Worm (Caenorhabditis elegans) whole organism, L4 larva: Measurements from ENCODE around the gene F56H11.2.
A peak's percentile ranks its signal among the peaks of the same experiment; 100 is the strongest.

Experiments
- D1046.2 ChIP-seq: fragments of 200-800 bp; sonication (Bioruptor generic); IDR thresholded peaks from 2 replicates; pipeline ENCODE4 v1.3.6; 2022; ENCODE audit warnings: missing genetic modification characterization, missing compliant biosample characterization
- F37D6.2 ChIP-seq: sonication (generic microtip); optimal IDR thresholded peaks from 2 replicates; lab custom pipeline; 2016; ENCODE audit warnings: mild to moderate bottlenecking, missing genetic modification characterization, missing compliant biosample characterization
- F49E8.2 ChIP-seq: sonication (generic microtip); optimal IDR thresholded peaks from 2 replicates; lab custom pipeline; 2016; ENCODE audit warnings: missing compliant biosample characterization, mild to moderate bottlenecking, missing genetic modification characterization, borderline replicate concordance
- T20F7.1 ChIP-seq: fragments of 200-800 bp; sonication (Bioruptor generic); optimal IDR thresholded peaks from 2 replicates; lab custom pipeline; 2018; ENCODE audit warnings: mild to moderate bottlenecking, missing genetic modification characterization, missing compliant biosample characterization
- T26A8.4 ChIP-seq: fragments of 200-800 bp; sonication (Bioruptor generic); IDR thresholded peaks from 2 replicates; pipeline ENCODE4 v1.3.6; 2022; ENCODE audit warnings: missing genetic modification characterization, missing compliant biosample characterization
- Y105C5A.15 ChIP-seq: fragments of 200-800 bp; sonication (Bioruptor generic); IDR thresholded peaks from 2 replicates; pipeline ENCODE4 v1.3.6; 2022; ENCODE audit warnings: missing genetic modification characterization, missing compliant biosample characterization
- ZK337.2 ChIP-seq: fragments of 200-800 bp; sonication (Bioruptor generic); IDR thresholded peaks from 2 replicates; pipeline ENCODE4 v1.3.6; 2022; ENCODE audit warnings: missing genetic modification reagents, missing genetic modification characterization, missing compliant biosample characterization
- ama-1 ChIP-seq: fragments of 150-350 bp; optimal IDR thresholded peaks from 2 replicates; lab custom pipeline; 2014; ENCODE audit warnings: inconsistent platforms, mixed read lengths
- ceh-28 ChIP-seq: fragments of 150-350 bp; optimal IDR thresholded peaks from 2 replicates; lab custom pipeline; 2014; ENCODE audit warnings: missing biosample characterization, missing genetic modification reagents, missing genetic modification characterization
- ces-1 ChIP-seq: fragments of 150-350 bp; sonication (generic microtip); optimal IDR thresholded peaks from 4 replicates; lab custom pipeline; 2014; ENCODE audit warnings: missing biosample characterization, missing genetic modification reagents, missing genetic modification characterization
- cey-2 ChIP-seq: sonication (generic microtip); optimal IDR thresholded peaks from 3 replicates; lab custom pipeline; 2017; ENCODE audit warnings: missing genetic modification characterization, mild to moderate bottlenecking, missing compliant biosample characterization, antibody characterized with exemption, borderline replicate concordance; ENCODE audit not compliant: insufficient read depth
- daf-12 ChIP-seq: fragments of 150-350 bp; optimal IDR thresholded peaks from 2 replicates; lab custom pipeline; 2014; ENCODE audit warnings: missing biosample characterization, missing genetic modification reagents, missing genetic modification characterization
- daf-19 ChIP-seq: fragments of 200-800 bp; sonication (Bioruptor generic); conservative IDR thresholded peaks from 2 replicates; pipeline ENCODE4 v1.3.6; 2022; ENCODE audit warnings: missing genetic modification characterization, missing compliant biosample characterization
- dmd-8 ChIP-seq: fragments of 200-800 bp; sonication (Bioruptor generic); IDR thresholded peaks from 2 replicates; pipeline ENCODE4 v1.3.6; 2022; ENCODE audit warnings: missing genetic modification characterization, missing compliant biosample characterization
- dmd-9 ChIP-seq: fragments of 200-800 bp; sonication (Bioruptor generic); IDR thresholded peaks from 2 replicates; pipeline ENCODE4 v1.3.6; 2022; ENCODE audit warnings: missing genetic modification reagents, missing genetic modification characterization, missing compliant biosample characterization
- dpl-1 ChIP-seq: fragments of 150-350 bp; optimal IDR thresholded peaks from 2 replicates; lab custom pipeline; 2014; ENCODE audit warnings: missing biosample characterization, missing genetic modification reagents, missing genetic modification characterization
- duxl-1 ChIP-seq: sonication (generic microtip); optimal IDR thresholded peaks from 2 replicates; lab custom pipeline; 2016; ENCODE audit warnings: mild to moderate bottlenecking, missing genetic modification characterization, moderate library complexity, missing compliant biosample characterization; ENCODE audit not compliant: poor library complexity
- dve-1 ChIP-seq: sonication (generic microtip); optimal IDR thresholded peaks from 2 replicates; lab custom pipeline; 2017; ENCODE audit warnings: antibody characterized with exemption, mild to moderate bottlenecking, missing genetic modification characterization, missing compliant biosample characterization; ENCODE audit not compliant: insufficient read depth
- gei-8 ChIP-seq: fragments of 200-800 bp; sonication (Bioruptor generic); optimal IDR thresholded peaks from 2 replicates; lab custom pipeline; 2018; ENCODE audit warnings: mild to moderate bottlenecking, missing genetic modification characterization, missing compliant biosample characterization
- hlh-30 ChIP-seq: sonication (generic microtip); optimal IDR thresholded peaks from 2 replicates; lab custom pipeline; 2017; ENCODE audit warnings: antibody characterized with exemption, mild to moderate bottlenecking, missing genetic modification characterization, missing compliant biosample characterization; ENCODE audit not compliant: insufficient read depth
- hmg-1.1 ChIP-seq: fragments of 200-800 bp; sonication (Bioruptor generic); IDR thresholded peaks from 2 replicates; pipeline ENCODE4 v1.3.6; 2022; ENCODE audit warnings: missing genetic modification reagents, missing genetic modification characterization, missing compliant biosample characterization
- jun-1 ChIP-seq: fragments of 150-350 bp; optimal IDR thresholded peaks from 2 replicates; lab custom pipeline; 2014; ENCODE audit warnings: missing biosample characterization, missing genetic modification reagents, missing genetic modification characterization
- lim-7 ChIP-seq: fragments of 200-800 bp; sonication (Bioruptor generic); IDR thresholded peaks from 2 replicates; pipeline ENCODE4 v1.3.6; 2022; ENCODE audit warnings: missing genetic modification characterization, missing compliant biosample characterization
- lin-1 ChIP-seq: fragments of 200-800 bp; sonication (Bioruptor generic); IDR thresholded peaks from 2 replicates; pipeline ENCODE4 v1.3.6; 2022; ENCODE audit warnings: missing genetic modification reagents, missing genetic modification characterization, missing compliant biosample characterization
- lin-15B ChIP-seq: fragments of 150-350 bp; sonication (generic microtip); optimal IDR thresholded peaks from 3 replicates; lab custom pipeline; 2014; ENCODE audit warnings: missing biosample characterization, missing genetic modification characterization
- madf-9 ChIP-seq: fragments of 200-800 bp; sonication (Bioruptor generic); conservative IDR thresholded peaks from 2 replicates; pipeline ENCODE4 v1.3.6; 2022; ENCODE audit warnings: missing genetic modification reagents, missing genetic modification characterization, missing compliant biosample characterization
- mdl-1 ChIP-seq, 2 experiments: fragments of 150-350 bp in 1 of 2; sonication (generic microtip) in 1 of 2; optimal IDR thresholded peaks; 2 replicates each; lab custom pipeline; 2014 to 2017; ENCODE audit warnings: missing biosample characterization in 2 of 2, missing genetic modification characterization in 2 of 2
- mdt-29 ChIP-seq: fragments of 200-800 bp; sonication (Bioruptor generic); IDR thresholded peaks from 2 replicates; pipeline ENCODE4 v1.3.6; 2022; ENCODE audit warnings: missing genetic modification reagents, missing genetic modification characterization, missing compliant biosample characterization
- mep-1 ChIP-seq: fragments of 150-350 bp; sonication (generic microtip); optimal IDR thresholded peaks from 3 replicates; lab custom pipeline; 2014; ENCODE audit warnings: missing biosample characterization, missing genetic modification characterization
- mes-2 ChIP-seq: sonication (generic microtip); optimal IDR thresholded peaks from 2 replicates; lab custom pipeline; 2016; ENCODE audit warnings: missing genotype, mild to moderate bottlenecking, missing genetic modification characterization, missing compliant biosample characterization; ENCODE audit not compliant: poor library complexity, severe bottlenecking
- mxl-3 ChIP-seq: fragments of 200-800 bp; sonication (Bioruptor generic); optimal IDR thresholded peaks from 2 replicates; lab custom pipeline; 2018; ENCODE audit warnings: mild to moderate bottlenecking, missing genetic modification characterization, missing compliant biosample characterization
- nhr-11 ChIP-seq: fragments of 150-350 bp; optimal IDR thresholded peaks from 2 replicates; lab custom pipeline; 2014; ENCODE audit warnings: missing biosample characterization, missing genetic modification characterization
- nhr-25 ChIP-seq: sonication (generic microtip); optimal IDR thresholded peaks from 2 replicates; lab custom pipeline; 2017; ENCODE audit warnings: missing genetic modification characterization, mild to moderate bottlenecking, missing compliant biosample characterization, antibody characterized with exemption, moderate library complexity, borderline replicate concordance; ENCODE audit not compliant: insufficient read depth
- nhr-28 ChIP-seq: fragments of 150-350 bp; optimal IDR thresholded peaks from 2 replicates; lab custom pipeline; 2014; ENCODE audit warnings: missing biosample characterization, missing genetic modification characterization
- php-3 ChIP-seq: fragments of 200-800 bp; sonication (Bioruptor generic); IDR thresholded peaks from 2 replicates; pipeline ENCODE4 v1.3.6; 2022; ENCODE audit warnings: missing genetic modification reagents, missing genetic modification characterization, missing compliant biosample characterization
- pqm-1 ChIP-seq: sonication (generic microtip); optimal IDR thresholded peaks from 2 replicates; lab custom pipeline; 2017; ENCODE audit warnings: missing biosample characterization, missing genetic modification characterization
- saeg-2 ChIP-seq: fragments of 200-800 bp; sonication (Bioruptor generic); IDR thresholded peaks from 2 replicates; pipeline ENCODE4 v1.3.6; 2022; ENCODE audit warnings: missing genetic modification reagents, missing genetic modification characterization, missing compliant biosample characterization
- set-16 ChIP-seq: fragments of 200-800 bp; sonication (Bioruptor generic); IDR thresholded peaks from 2 replicates; pipeline ENCODE4 v1.3.6; 2022; ENCODE audit warnings: missing genetic modification reagents, missing genetic modification characterization, missing compliant biosample characterization
- skn-1 ChIP-seq: fragments of 150-350 bp; optimal IDR thresholded peaks from 2 replicates; lab custom pipeline; 2014; ENCODE audit warnings: missing biosample characterization, missing genetic modification characterization
- snpc-4 ChIP-seq: fragments of 150-350 bp; optimal IDR thresholded peaks from 2 replicates; lab custom pipeline; 2014; ENCODE audit warnings: missing biosample characterization, missing genetic modification characterization
- spr-1 ChIP-seq: sonication (generic microtip); optimal IDR thresholded peaks from 2 replicates; lab custom pipeline; 2016; ENCODE audit warnings: mild to moderate bottlenecking, missing genetic modification characterization, missing compliant biosample characterization
- spr-3 ChIP-seq: fragments of 200-800 bp; sonication (Bioruptor generic); optimal IDR thresholded peaks from 2 replicates; lab custom pipeline; 2018; ENCODE audit warnings: mild to moderate bottlenecking, missing genetic modification characterization, missing compliant biosample characterization
- tag-97 ChIP-seq: fragments of 200-800 bp; sonication (Bioruptor generic); IDR thresholded peaks from 2 replicates; pipeline ENCODE4 v1.3.6; 2022; ENCODE audit warnings: missing genetic modification characterization, missing compliant biosample characterization
- unc-39 ChIP-seq: sonication (generic microtip); optimal IDR thresholded peaks from 2 replicates; lab custom pipeline; 2017; ENCODE audit warnings: missing biosample characterization, missing genetic modification characterization
- unc-62 ChIP-seq, 3 experiments: fragments of 150-350 bp in 1 of 3; sonication (generic microtip); optimal IDR thresholded peaks in 2 of 3; peaks in 1 of 3; 1 replicate in 1 of 3; 2 replicates in 2 of 3; lab custom pipeline; 2014 to 2017; ENCODE audit warnings: missing biosample characterization in 3 of 3, missing genetic modification characterization in 3 of 3, missing genetic modification reagents in 3 of 3, missing genotype in 1 of 3
- zag-1 ChIP-seq: fragments of 150-350 bp; optimal IDR thresholded peaks from 2 replicates; lab custom pipeline; 2014; ENCODE audit warnings: missing biosample characterization, missing genetic modification characterization
- zfp-2 ChIP-seq: sonication (generic microtip); optimal IDR thresholded peaks from 2 replicates; lab custom pipeline; 2016; ENCODE audit warnings: mild to moderate bottlenecking, missing genetic modification characterization, missing compliant biosample characterization
- zip-11 ChIP-seq: fragments of 200-800 bp; sonication (Bioruptor generic); IDR thresholded peaks from 2 replicates; pipeline ENCODE4 v1.3.6; 2022; ENCODE audit warnings: missing genetic modification characterization, missing compliant biosample characterization
- zip-2 ChIP-seq: fragments of 150-350 bp; optimal IDR thresholded peaks from 2 replicates; lab custom pipeline; 2014; ENCODE audit warnings: missing biosample characterization, missing genetic modification characterization
- ztf-7 ChIP-seq: fragments of 150-350 bp; optimal IDR thresholded peaks from 2 replicates; lab custom pipeline; 2014; ENCODE audit warnings: missing biosample characterization, missing genetic modification characterization

The F56H11.2 gene

ce11 chrIV:9534342-9534741, 1.4 kb upstream of the F56H11.2 start (continued):
- no peak for TF ChIP-seq ces-1 (GFP tag; lab: Kevin White, UChicago)
- no peak for TF ChIP-seq gei-8 (GFP tag; lab: Kevin White, UChicago)
- no peak for TF ChIP-seq nhr-11 (tag; lab: Kevin White, UChicago)
- TF ChIP-seq php-3 (GFP tag; lab: Robert Waterston, UW), result no peak
- peak in 1 of 2 experiments; percentile 93 for TF ChIP-seq unc-62 (GFP tag; optimal IDR thresholded peaks at IDR 0.05 in 1 of 2; lab: Kevin White, UChicago)
- no peak for TF ChIP-seq unc-62 (tag; optimal IDR thresholded peaks at IDR 0.05; lab: Kevin White, UChicago)
- TF ChIP-seq daf-12 (tag; lab: Kevin White, UChicago), result no peak
- no peak for TF ChIP-seq skn-1 (tag; lab: Kevin White, UChicago)
- TF ChIP-seq zip-2 (tag; lab: Kevin White, UChicago), result no peak
- peak; percentile 58 for TF ChIP-seq mep-1
- no peak for TF ChIP-seq saeg-2 (GFP tag; lab: Robert Waterston, UW)
- TF ChIP-seq madf-9 (GFP tag; lab: Robert Waterston, UW), result no peak
- no peak for TF ChIP-seq spr-1 (tag; lab: Kevin White, UChicago)
- TF ChIP-seq set-16 (GFP tag; lab: Robert Waterston, UW), result no peak
- TF ChIP-seq ZK337.2, result no peak
- TF ChIP-seq ztf-7, result no peak
- TF ChIP-seq ama-1 (lab: Kevin White, UChicago), result no peak
- no peak for TF ChIP-seq T26A8.4 (GFP tag; lab: Robert Waterston, UW)
- no peak for TF ChIP-seq mdt-29 (GFP tag; lab: Robert Waterston, UW)
- TF ChIP-seq cey-2, result no peak
- no peak for TF ChIP-seq lim-7 (GFP tag; lab: Robert Waterston, UW)
- TF ChIP-seq lin-15B (tag; lab: Kevin White, UChicago), result no peak
- no peak for TF ChIP-seq pqm-1
- TF ChIP-seq zag-1, result no peak
- no peak for TF ChIP-seq unc-39 (tag; lab: Kevin White, UChicago)
- peak; percentile 63 for TF ChIP-seq dve-1 (tag; lab: Kevin White, UChicago)
- peak; percentile 59 for TF ChIP-seq nhr-28 (tag; lab: Kevin White, UChicago)
- no peak for TF ChIP-seq D1046.2 (GFP tag; lab: Robert Waterston, UW)
- no peak for TF ChIP-seq T20F7.1
- TF ChIP-seq hmg-1.1, result no peak
- TF ChIP-seq F49E8.2 (tag; lab: Kevin White, UChicago), result no peak
- no peak for TF ChIP-seq ceh-28 (tag; lab: Kevin White, UChicago)
- TF ChIP-seq jun-1 (tag; lab: Kevin White, UChicago), result no peak
- TF ChIP-seq duxl-1, result no peak
- TF ChIP-seq hlh-30, result peak; percentile 89
- no peak for TF ChIP-seq zip-11 (GFP tag; lab: Robert Waterston, UW)
- no peak for TF ChIP-seq snpc-4 (tag; lab: Kevin White, UChicago)
- TF ChIP-seq mxl-3 (GFP tag; lab: Kevin White, UChicago), result peak; percentile 10
- no peak for TF ChIP-seq Y105C5A.15 (GFP tag; lab: Robert Waterston, UW)
- TF ChIP-seq daf-19, result no peak

- no peak for TF ChIP-seq zag-1
- TF ChIP-seq zip-2 (tag; lab: Kevin White, UChicago), result no peak
- no peak for TF ChIP-seq daf-19
- no peak for TF ChIP-seq dmd-9 (GFP tag; lab: Robert Waterston, UW)
- TF ChIP-seq unc-62 (GFP tag; optimal IDR thresholded peaks at IDR 0.05 in 1 of 2; lab: Kevin White, UChicago), result peak in 1 of 2 experiments; percentile 39
- no peak for TF ChIP-seq unc-62 (tag; optimal IDR thresholded peaks at IDR 0.05; lab: Kevin White, UChicago)
- no peak for TF ChIP-seq dpl-1 (GFP tag; lab: Kevin White, UChicago)
- TF ChIP-seq php-3 (GFP tag; lab: Robert Waterston, UW), result no peak
- TF ChIP-seq F37D6.2 (tag; lab: Kevin White, UChicago), result no peak
- no peak for TF ChIP-seq tag-97 (GFP tag; lab: Robert Waterston, UW)
- peak; percentile 55 for TF ChIP-seq spr-3 (GFP tag; lab: Kevin White, UChicago)
- TF ChIP-seq lin-1 (GFP tag; lab: Robert Waterston, UW), result no peak
- TF ChIP-seq mdl-1 (tag; optimal IDR thresholded peaks at IDR 0.05; lab: Kevin White, UChicago), result no peak
- no peak for TF ChIP-seq mes-2
- no peak for TF ChIP-seq dmd-8
- TF ChIP-seq T20F7.1, result no peak
- TF ChIP-seq mep-1, result peak; percentile 35
- peak; percentile 26; the same call in 1 of the 2 replicates for TF ChIP-seq T26A8.4 (GFP tag; lab: Robert Waterston, UW)
- TF ChIP-seq nhr-25 (tag; lab: Kevin White, UChicago), result peak; percentile 36
- no peak for TF ChIP-seq lin-15B (tag; lab: Kevin White, UChicago)
- TF ChIP-seq madf-9 (GFP tag; lab: Robert Waterston, UW), result no peak
- no peak for TF ChIP-seq zfp-2 (tag; lab: Kevin White, UChicago)
Observed at ce11 chrIV:9530768-9531167, 2.2 kb downstream of the F56H11.2 start.
